Worm (Caenorhabditis elegans) whole organism, L3 larva: ENCODE measurements around the gene F13A2.1.

Experiments used
- aly-2 ChIP-seq: fragments of 150-350 bp; optimal IDR thresholded peaks from 2 replicates; lab custom pipeline; 2014; ENCODE audit warnings: missing biosample characterization, missing genetic modification characterization
- ama-1 ChIP-seq: fragments of 150-350 bp; optimal IDR thresholded peaks from 2 replicates; lab custom pipeline; 2018
- elt-2 ChIP-seq: sonication (generic microtip); optimal IDR thresholded peaks from 2 replicates; lab custom pipeline; 2016; ENCODE audit warnings: missing genetic modification reagents, mild to moderate bottlenecking, missing genetic modification characterization, missing compliant biosample characterization
- fkh-2 ChIP-seq: fragments of 150-350 bp; optimal IDR thresholded peaks from 2 replicates; lab custom pipeline; 2014; ENCODE audit warnings: missing biosample characterization, missing genetic modification reagents, missing genetic modification characterization
- nhr-11 ChIP-seq: fragments of 150-350 bp; optimal IDR thresholded peaks from 2 replicates; lab custom pipeline; 2014; ENCODE audit warnings: missing biosample characterization, missing genetic modification characterization
- nhr-237 ChIP-seq: fragments of 150-350 bp; optimal IDR thresholded peaks from 2 replicates; lab custom pipeline; 2014; ENCODE audit warnings: missing biosample characterization, missing genetic modification characterization
- nhr-25 ChIP-seq: sonication (generic microtip); optimal IDR thresholded peaks from 2 replicates; lab custom pipeline; 2017; ENCODE audit warnings: missing biosample characterization, missing genetic modification characterization
- pha-4 ChIP-seq: fragments of 150-350 bp; optimal IDR thresholded peaks from 2 replicates; lab custom pipeline; 2014; ENCODE audit warnings: missing biosample characterization, missing genetic modification reagents, missing genetic modification characterization
- pqm-1 ChIP-seq: fragments of 150-350 bp; optimal IDR thresholded peaks from 2 replicates; lab custom pipeline; 2017; ENCODE audit warnings: missing biosample characterization, missing genetic modification characterization, inconsistent platforms
- skn-1 ChIP-seq: fragments of 150-350 bp; optimal IDR thresholded peaks from 2 replicates; lab custom pipeline; 2014; ENCODE audit warnings: missing biosample characterization, missing genetic modification characterization
- snpc-4 ChIP-seq: fragments of 150-350 bp; optimal IDR thresholded peaks from 2 replicates; lab custom pipeline; 2014; ENCODE audit warnings: missing biosample characterization, missing genetic modification characterization

DNA sequence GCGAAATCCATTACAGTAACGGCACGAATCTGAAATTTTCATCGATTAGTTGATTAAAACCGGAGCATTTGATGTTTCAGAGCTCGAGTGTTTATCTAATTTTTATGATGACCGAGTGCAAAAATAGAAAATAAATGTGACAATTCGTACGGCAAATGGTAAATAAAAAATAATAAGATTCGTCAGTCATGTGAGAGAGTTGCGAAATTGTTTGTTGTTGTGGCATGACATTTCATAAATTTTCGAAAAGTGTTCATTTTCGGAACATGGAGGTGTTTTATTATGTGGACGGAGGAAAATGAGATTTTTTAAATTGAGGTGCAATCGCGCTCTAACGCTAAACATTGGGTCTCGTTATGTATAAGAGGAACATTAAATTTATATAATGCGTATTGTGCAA, 40.5 kb downstream of the F13A2.1 start:
- TF ChIP-seq nhr-11 = no peak
- no peak for TF ChIP-seq nhr-25 (tag; lab: Kevin White, UChicago)
- TF ChIP-seq ama-1 (lab: Kevin White, UChicago) = no peak
- peak; percentile 27 for TF ChIP-seq pha-4 (tag; lab: Kevin White, UChicago)
- TF ChIP-seq nhr-237 (tag; lab: Kevin White, UChicago) = no peak
- no peak for TF ChIP-seq skn-1 (tag; lab: Kevin White, UChicago)
- no peak for TF ChIP-seq fkh-2
- no peak for TF ChIP-seq snpc-4 (tag; lab: Kevin White, UChicago)
- no peak for TF ChIP-seq aly-2 (tag; lab: Kevin White, UChicago)
- TF ChIP-seq pqm-1 = no peak
- TF ChIP-seq elt-2 (tag; lab: Kevin White, UChicago) = no peak
